Worm (Caenorhabditis elegans): Measurements from ENCODE around the gene R148.7.
A peak's percentile ranks its signal among the peaks of the same experiment; 100 is the strongest.

R148.7 gene

DNA sequence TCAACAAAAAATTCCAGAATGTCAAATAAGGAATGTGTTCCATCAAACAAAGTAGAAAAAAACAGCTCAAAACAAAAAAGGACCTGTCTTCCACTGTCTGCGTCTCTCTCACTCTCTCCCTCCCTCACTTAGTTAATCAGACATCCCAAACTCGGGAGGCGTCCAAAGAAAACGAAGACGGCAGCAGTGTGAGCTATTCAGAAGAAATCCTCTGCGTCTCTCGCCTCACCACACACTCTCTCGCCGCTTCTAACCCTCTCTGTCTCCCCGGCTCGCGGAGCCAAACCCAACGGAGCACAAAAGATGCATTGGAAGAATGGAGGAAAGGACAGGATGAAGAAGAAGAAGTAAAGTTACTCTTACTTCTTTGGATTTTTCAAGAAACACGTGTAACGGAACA lies 22.1 kb upstream of the R148.7 start:
- TF ChIP-seq bed-2 (GFP tag; IDR thresholded peaks at IDR 0.05) (no peak), nhr-80 (tag; optimal IDR thresholded peaks at IDR 0.05) (no peak), ztf-25 (GFP tag; IDR thresholded peaks at IDR 0.05) (no peak), madf-8 (GFP tag; conservative IDR thresholded peaks at IDR 0.05) (no peak), ceh-40 (GFP tag; IDR thresholded peaks at IDR 0.05) (no peak), snpc-3.4 (tag; optimal IDR thresholded peaks at IDR 0.05) (no peak), attf-3 (GFP tag; conservative IDR thresholded peaks at IDR 0.05) (no peak), unc-62 (GFP tag; optimal IDR thresholded peaks at IDR 0.05) (no peak), F22D6.2 (tag; optimal IDR thresholded peaks at IDR 0.05) (no peak), bed-1 (GFP tag; IDR thresholded peaks at IDR 0.05) (no peak), F57C9.4 (tag; optimal IDR thresholded peaks at IDR 0.05) (no peak), tbp1 (GFP tag; optimal IDR thresholded peaks at IDR 0.05) (no peak), lir-1 (GFP tag; conservative IDR thresholded peaks at IDR 0.05) (no peak), hmg-1.2 (GFP tag; IDR thresholded peaks at IDR 0.05) (peak; percentile 73), B0261.1 (tag; optimal IDR thresholded peaks at IDR 0.05) (no peak), K12H6.12 (tag; optimal IDR thresholded peaks at IDR 0.05) (peak; percentile 19), F52B5.7 (tag; optimal IDR thresholded peaks at IDR 0.05) (no peak), pbrm-1 (GFP tag; IDR thresholded peaks at IDR 0.05) (0 out of 2 replicates have a peak, but pooled peaks have one; percentile 14), gei-17 (GFP tag; optimal IDR thresholded peaks at IDR 0.05) (no peak), ceh-58 (GFP tag; IDR thresholded peaks at IDR 0.05) (no peak), nfyb-1 (GFP tag; IDR thresholded peaks at IDR 0.05) (0 out of 2 replicates have a peak, but pooled peaks have one; percentile 16)

DNA sequence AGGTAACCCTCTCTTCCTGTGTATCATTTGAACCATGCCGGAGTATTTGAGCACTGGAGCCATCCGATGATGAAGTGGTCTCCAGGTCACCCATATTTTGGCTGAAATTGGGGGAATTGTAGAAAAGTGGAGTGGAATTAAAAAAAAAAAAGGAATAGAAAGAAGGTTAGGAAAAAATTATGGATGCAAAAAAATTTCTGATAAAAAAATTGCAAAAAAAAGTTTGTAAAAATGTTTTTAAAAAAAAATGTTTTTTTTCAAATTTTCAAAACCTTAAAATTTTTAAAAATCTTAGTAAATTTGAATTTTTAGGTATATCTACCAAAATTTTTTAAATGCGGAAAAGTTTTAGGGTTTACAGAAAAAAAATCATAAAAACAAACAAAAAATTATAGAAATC lies 20.8 kb upstream of the R148.7 start, which contains the start of gene frm-8:
frm-8 (minus strand) TSS at position 101 of the 400 bp plus-strand sequence.
- TF ChIP-seq sea-2 (GFP tag; IDR thresholded peaks at IDR 0.05) (no peak), B0336.3 (GFP tag; IDR thresholded peaks at IDR 0.05) (no peak), nfyb-1 (GFP tag; IDR thresholded peaks at IDR 0.05) (no peak), Y79H2A.3 (GFP tag; conservative IDR thresholded peaks at IDR 0.05) (no peak), snpc-4 (GFP tag; optimal IDR thresholded peaks at IDR 0.05) (no peak), snpc-4 (tag; optimal IDR thresholded peaks at IDR 0.05) (no peak), snpc-1.3 (tag; optimal IDR thresholded peaks at IDR 0.05; ENCODE audit: insufficient read depth) (no peak), madf-3 (GFP tag; IDR thresholded peaks at IDR 0.05) (no peak), fkh-3 (tag; optimal IDR thresholded peaks at IDR 0.05) (no peak), dox-1 (GFP tag; IDR thresholded peaks at IDR 0.05) (no peak), Y95B8A.8 (GFP tag; IDR thresholded peaks at IDR 0.05) (no peak), cebp-1 (GFP tag; IDR thresholded peaks at IDR 0.05) (no peak), cebp-1 (tag; optimal IDR thresholded peaks at IDR 0.05) (no peak)

DNA sequence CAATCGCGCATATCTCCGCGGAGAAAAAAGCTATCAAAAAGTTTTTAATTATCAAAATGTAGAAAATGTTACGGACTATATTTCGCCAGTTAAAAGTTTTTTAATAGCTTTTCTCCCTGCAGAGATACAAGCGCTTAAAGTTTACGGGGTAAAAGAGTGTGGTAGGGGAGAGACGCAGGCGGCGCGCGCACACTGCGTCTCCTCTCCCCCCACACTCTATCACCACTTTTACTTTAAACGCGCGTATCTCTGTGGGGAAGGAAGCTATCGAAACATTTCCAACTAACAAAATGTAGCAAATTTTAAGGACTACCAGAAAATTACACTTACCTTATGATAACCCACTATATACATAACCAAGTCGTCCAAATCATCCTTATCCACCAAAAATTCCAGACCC lies 5.4 kb upstream of the R148.7 start:
- TF ChIP-seq bed-2 (GFP tag; IDR thresholded peaks at IDR 0.05), result no peak
- peak; percentile 90 for TF ChIP-seq hmg-1.2 (GFP tag; IDR thresholded peaks at IDR 0.05)
- TF ChIP-seq ztf-3 (GFP tag; optimal IDR thresholded peaks at IDR 0.05), result no peak

DNA sequence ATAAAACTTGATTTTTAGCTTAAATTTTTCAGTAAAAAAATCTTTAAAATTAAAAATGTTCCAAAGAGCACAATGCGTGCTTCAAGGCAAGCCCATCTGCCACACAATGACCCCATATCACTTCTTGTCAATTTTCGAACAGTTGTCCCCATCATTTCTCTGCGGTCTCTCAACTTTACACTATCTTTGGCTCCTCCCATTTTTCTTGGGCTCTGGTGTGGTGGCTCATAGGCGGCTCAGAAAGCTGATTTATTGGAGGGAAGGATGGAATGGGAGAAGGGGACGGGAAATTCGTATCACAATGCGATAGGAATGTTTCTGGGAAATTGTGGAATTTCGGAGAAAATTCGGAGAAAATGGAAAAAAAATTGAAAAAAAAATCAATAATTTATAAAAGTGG lies 2.4 kb upstream of the R148.7 start:
- no peak for TF ChIP-seq pha-4 (tag; optimal IDR thresholded peaks at IDR 0.05)
- no peak for TF ChIP-seq lin-26 (GFP tag; IDR thresholded peaks at IDR 0.05)
- no peak for TF ChIP-seq C06A6.2 (GFP tag; conservative IDR thresholded peaks at IDR 0.05)
- TF ChIP-seq madf-8 (GFP tag; conservative IDR thresholded peaks at IDR 0.05), result no peak
- no peak for TF ChIP-seq nfya-1 (tag; optimal IDR thresholded peaks at IDR 0.05; ENCODE audit: borderline replicate concordance, insufficient read depth)
- no peak for TF ChIP-seq ekl-4 (GFP tag; IDR thresholded peaks at IDR 0.05)
- TF ChIP-seq nhr-80 (tag; optimal IDR thresholded peaks at IDR 0.05), result no peak
- no peak for TF ChIP-seq F23B12.7 (tag; optimal IDR thresholded peaks at IDR 0.05; ENCODE audit: insufficient read depth)
- no peak for TF ChIP-seq madf-6 (GFP tag; IDR thresholded peaks at IDR 0.05)
- TF ChIP-seq zfh-2 (GFP tag; conservative IDR thresholded peaks at IDR 0.05), result no peak
- no peak for TF ChIP-seq bed-1 (GFP tag; IDR thresholded peaks at IDR 0.05)
- TF ChIP-seq F52B5.7 (tag; optimal IDR thresholded peaks at IDR 0.05), result no peak
- TF ChIP-seq fkh-3 (tag; optimal IDR thresholded peaks at IDR 0.05), result no peak
- TF ChIP-seq mcd-1 (GFP tag; IDR thresholded peaks at IDR 0.05), result no peak
- TF ChIP-seq T26A5.8 (tag; optimal IDR thresholded peaks at IDR 0.05), result no peak
- TF ChIP-seq attf-6 (GFP tag; IDR thresholded peaks at IDR 0.05), result no peak
- no peak for TF ChIP-seq F10E7.11 (tag; optimal IDR thresholded peaks at IDR 0.05)
